Fruit fly (Drosophila melanogaster) whole organism, embryonic: ENCODE results near the gene Fbxl4.

Experiments
- C15 ChIP-seq: fragments of 200-800 bp; sonication (Bioruptor generic); IDR thresholded peaks from 3 replicates; pipeline ENCODE4 v1.3.6; 2022; ENCODE audit warnings: missing biosample characterization, missing genetic modification characterization
- CG10366 ChIP-seq: fragments of 200-800 bp; sonication (Bioruptor generic); IDR thresholded peaks from 2 replicates; pipeline ENCODE4 v1.3.6; 2022; ENCODE audit warnings: missing biosample characterization, missing genetic modification characterization
- CG11723 ChIP-seq: fragments of 200-800 bp; sonication (Bioruptor generic); optimal IDR thresholded peaks from 2 replicates; lab custom pipeline; 2017; ENCODE audit warnings: missing biosample characterization, mild to moderate bottlenecking, missing genetic modification characterization
- CG12155 ChIP-seq: fragments of 200-800 bp; sonication (Bioruptor generic); optimal IDR thresholded peaks from 3 replicates; lab custom pipeline; 2016; ENCODE audit warnings: missing biosample characterization, missing genetic modification characterization
- CG14050 ChIP-seq: fragments of 200-800 bp; sonication (Bioruptor generic); IDR thresholded peaks from 3 replicates; pipeline ENCODE4 v1.3.6; 2022; ENCODE audit warnings: missing biosample characterization, missing genetic modification characterization
- CG1603 ChIP-seq: fragments of 200-800 bp; sonication (Bioruptor generic); optimal IDR thresholded peaks from 2 replicates; lab custom pipeline; 2019; ENCODE audit warnings: missing biosample characterization, mild to moderate bottlenecking, missing genetic modification characterization, moderate library complexity
- CG16779 ChIP-seq: fragments of 200-800 bp; sonication (Bioruptor generic); IDR thresholded peaks from 2 replicates; pipeline ENCODE4 v1.3.6; 2022; ENCODE audit warnings: missing biosample characterization, missing genetic modification characterization
- CG17359 ChIP-seq: fragments of 200-800 bp; sonication (Bioruptor generic); optimal IDR thresholded peaks from 3 replicates; lab custom pipeline; 2018; ENCODE audit warnings: missing biosample characterization, mild to moderate bottlenecking, missing genetic modification characterization, moderate library complexity
- CG17361 ChIP-seq: fragments of 200-800 bp; sonication (Bioruptor generic); IDR thresholded peaks from 3 replicates; pipeline ENCODE4 v1.3.6; 2022; ENCODE audit warnings: missing biosample characterization, missing genetic modification characterization
- CG17568 ChIP-seq: fragments of 200-800 bp; sonication (Bioruptor generic); optimal IDR thresholded peaks from 2 replicates; lab custom pipeline; 2018; ENCODE audit warnings: missing biosample characterization, mild to moderate bottlenecking, missing genetic modification characterization, moderate library complexity
- CG18262 ChIP-seq: fragments of 200-800 bp; optimal IDR thresholded peaks from 3 replicates; lab custom pipeline; 2019; ENCODE audit warnings: missing biosample characterization, mild to moderate bottlenecking, missing genetic modification characterization, moderate library complexity
- CG30020 ChIP-seq: fragments of 200-800 bp; optimal IDR thresholded peaks from 2 replicates; lab custom pipeline; 2019; ENCODE audit warnings: missing biosample characterization, mild to moderate bottlenecking, missing genetic modification characterization, moderate library complexity
- CG34224 ChIP-seq: fragments of 200-800 bp; sonication (Bioruptor generic); IDR thresholded peaks from 3 replicates; pipeline ENCODE4 v1.3.6; 2022; ENCODE audit warnings: missing biosample characterization, missing genetic modification characterization; ENCODE audit not compliant: partially characterized antibody
- CG4360 ChIP-seq: fragments of 200-800 bp; sonication (Bioruptor generic); IDR thresholded peaks from 2 replicates; pipeline ENCODE4 v1.3.6; 2022; ENCODE audit warnings: missing biosample characterization, missing genetic modification characterization
- CG6765 ChIP-seq: fragments of 200-800 bp; sonication (Bioruptor generic); optimal IDR thresholded peaks from 3 replicates; lab custom pipeline; 2017; ENCODE audit warnings: missing biosample characterization, mild to moderate bottlenecking, missing genetic modification characterization
- CG7556 ChIP-seq: fragments of 200-800 bp; sonication (Bioruptor generic); optimal IDR thresholded peaks from 2 replicates; lab custom pipeline; 2017; ENCODE audit warnings: missing biosample characterization, mild to moderate bottlenecking, missing genetic modification characterization
- CG7839 ChIP-seq: fragments of 200-800 bp; sonication (Bioruptor generic); optimal IDR thresholded peaks from 3 replicates; lab custom pipeline; 2018; ENCODE audit warnings: missing biosample characterization, mild to moderate bottlenecking, missing genetic modification characterization, moderate library complexity
- D19A ChIP-seq: fragments of 200-800 bp; optimal IDR thresholded peaks from 3 replicates; lab custom pipeline; 2019; ENCODE audit warnings: missing biosample characterization, mild to moderate bottlenecking, missing genetic modification characterization, moderate library complexity
- Doc2 ChIP-seq: fragments of 200-800 bp; sonication (Bioruptor generic); IDR thresholded peaks from 2 replicates; pipeline ENCODE4 v1.3.6; 2022; ENCODE audit warnings: missing biosample characterization, missing genetic modification characterization
- Doc3 ChIP-seq: fragments of 200-800 bp; sonication (Bioruptor generic); IDR thresholded peaks from 3 replicates; pipeline ENCODE4 v1.3.6; 2022; ENCODE audit warnings: missing biosample characterization, missing genetic modification characterization; ENCODE audit not compliant: partially characterized antibody
- Eip74EF ChIP-seq, 2 experiments: fragments of 200-800 bp in 1 of 2; fragments of >200 bp in 1 of 2; sonication (Bioruptor generic) in 1 of 2; optimal IDR thresholded peaks; 2 replicates each; lab custom pipeline; 2017 to 2019; ENCODE audit warnings: missing biosample characterization in 2 of 2, missing genetic modification characterization in 2 of 2, mild to moderate bottlenecking in 1 of 2, moderate library complexity in 1 of 2
- Ets65A ChIP-seq: fragments of 200-800 bp; sonication (Bioruptor generic); peaks from one replicate; lab custom pipeline; 2016; ENCODE audit warnings: missing biosample characterization, missing genetic modification characterization
- Gug ChIP-seq: fragments of 200-800 bp; sonication (Bioruptor generic); IDR thresholded peaks from 4 replicates; pipeline ENCODE4 v1.3.6; 2022; ENCODE audit warnings: missing biosample characterization, missing genetic modification characterization
- HLH4C ChIP-seq: fragments of 200-800 bp; sonication (Bioruptor generic); IDR thresholded peaks from 3 replicates; pipeline ENCODE4 v1.3.6; 2022; ENCODE audit warnings: missing biosample characterization, missing genetic modification characterization; ENCODE audit not compliant: partially characterized antibody
- Max ChIP-seq: fragments of 200-800 bp; sonication (Bioruptor generic); optimal IDR thresholded peaks from 2 replicates; lab custom pipeline; 2016; ENCODE audit warnings: missing biosample characterization, mild to moderate bottlenecking, missing genetic modification characterization
- Mes4 ChIP-seq: fragments of 200-800 bp; sonication (Bioruptor generic); optimal IDR thresholded peaks from 2 replicates; lab custom pipeline; 2016; ENCODE audit warnings: missing biosample characterization, missing genetic modification characterization
- NC2α ChIP-seq: fragments of 200-800 bp; sonication (Bioruptor generic); optimal IDR thresholded peaks from 2 replicates; lab custom pipeline; 2016; ENCODE audit warnings: missing biosample characterization, missing genetic modification characterization
- Spps ChIP-seq: fragments of 200-800 bp; sonication (Bioruptor generic); optimal IDR thresholded peaks from 2 replicates; lab custom pipeline; 2018; ENCODE audit warnings: missing biosample characterization, mild to moderate bottlenecking, missing genetic modification characterization
- aop ChIP-seq: fragments of 200-800 bp; sonication (Bioruptor generic); IDR thresholded peaks from 2 replicates; pipeline ENCODE4 v1.3.6; 2022; ENCODE audit warnings: missing biosample characterization, missing genetic modification characterization
- disco-r ChIP-seq: fragments of 200-800 bp; sonication (Bioruptor generic); optimal IDR thresholded peaks from 2 replicates; lab custom pipeline; 2016; ENCODE audit warnings: missing biosample characterization, missing genetic modification characterization
- dmrt11E ChIP-seq: fragments of 200-800 bp; sonication (Bioruptor generic); optimal IDR thresholded peaks from 3 replicates; lab custom pipeline; 2018; ENCODE audit warnings: missing biosample characterization, mild to moderate bottlenecking, missing genetic modification characterization, moderate library complexity
- ewg ChIP-seq: fragments of 200-800 bp; sonication (Bioruptor generic); optimal IDR thresholded peaks from 3 replicates; lab custom pipeline; 2017; ENCODE audit warnings: mild to moderate bottlenecking, missing biosample characterization, missing genetic modification reagents, missing genetic modification characterization
- eyg ChIP-seq: fragments of 200-800 bp; sonication (Bioruptor generic); optimal IDR thresholded peaks from 3 replicates; lab custom pipeline; 2016; ENCODE audit warnings: missing biosample characterization, missing genetic modification characterization
- fru ChIP-seq: fragments of >200 bp; optimal IDR thresholded peaks from 2 replicates; lab custom pipeline; 2017
- ftz-f1 ChIP-seq: fragments of 200-800 bp; sonication (Bioruptor generic); optimal IDR thresholded peaks from 2 replicates; lab custom pipeline; 2016; ENCODE audit warnings: missing biosample characterization, missing genetic modification characterization
- gem ChIP-seq: fragments of 200-800 bp; sonication (Bioruptor generic); optimal IDR thresholded peaks from 2 replicates; lab custom pipeline; 2019; ENCODE audit warnings: missing biosample characterization, mild to moderate bottlenecking, missing genetic modification characterization, moderate library complexity
- grn ChIP-seq: fragments of 200-800 bp; sonication (Bioruptor generic); optimal IDR thresholded peaks from 3 replicates; lab custom pipeline; 2017; ENCODE audit warnings: missing biosample characterization, missing genetic modification characterization
- kay ChIP-seq: fragments of 200-800 bp; sonication (Bioruptor generic); optimal IDR thresholded peaks from 2 replicates; lab custom pipeline; 2016; ENCODE audit warnings: missing biosample characterization, missing genetic modification characterization
- kni ChIP-seq: fragments of 200-800 bp; sonication (Bioruptor generic); optimal IDR thresholded peaks from 3 replicates; lab custom pipeline; 2017; ENCODE audit warnings: mild to moderate bottlenecking, missing biosample characterization, missing genetic modification reagents, missing genetic modification characterization
- mirr ChIP-seq: fragments of 200-800 bp; sonication (Bioruptor generic); optimal IDR thresholded peaks from 3 replicates; lab custom pipeline; 2018; ENCODE audit warnings: missing biosample characterization, mild to moderate bottlenecking, missing genetic modification characterization
- otp ChIP-seq: fragments of 200-800 bp; sonication (Bioruptor generic); IDR thresholded peaks from 3 replicates; pipeline ENCODE4, ENCODE4 v1.3.6; 2022; ENCODE audit warnings: missing biosample characterization, missing genetic modification characterization
- p53 ChIP-seq: fragments of 200-800 bp; sonication (Bioruptor generic); optimal IDR thresholded peaks from 2 replicates; lab custom pipeline; 2016; ENCODE audit warnings: missing biosample characterization, missing genetic modification characterization
- pnt ChIP-seq: fragments of 200-800 bp; sonication (Bioruptor generic); optimal IDR thresholded peaks from 3 replicates; lab custom pipeline; 2016; ENCODE audit warnings: missing biosample characterization, missing genetic modification characterization
- repo ChIP-seq: fragments of 200-800 bp; sonication (Bioruptor generic); optimal IDR thresholded peaks from 2 replicates; lab custom pipeline; 2016; ENCODE audit warnings: missing biosample characterization, missing genetic modification characterization
- rib ChIP-seq: fragments of 200-800 bp; sonication (Bioruptor generic); IDR thresholded peaks from 2 replicates; pipeline ENCODE4 v1.3.6; 2022; ENCODE audit warnings: missing biosample characterization, missing genetic modification characterization
- schlank ChIP-seq: fragments of 200-800 bp; sonication (Bioruptor generic); optimal IDR thresholded peaks from 2 replicates; lab custom pipeline; 2018; ENCODE audit warnings: missing biosample characterization, mild to moderate bottlenecking, missing genetic modification characterization
- tio ChIP-seq: fragments of 200-800 bp; sonication (Bioruptor generic); optimal IDR thresholded peaks from 2 replicates; lab custom pipeline; 2017; ENCODE audit warnings: missing biosample characterization, missing genetic modification characterization, inconsistent platforms
- tna ChIP-seq: fragments of 200-800 bp; sonication (Bioruptor generic); IDR thresholded peaks from 2 replicates; pipeline ENCODE4 v1.3.6; 2022; ENCODE audit warnings: missing biosample characterization, missing genetic modification characterization; ENCODE audit not compliant: partially characterized antibody
- toy ChIP-seq: fragments of 200-800 bp; sonication (Bioruptor generic); IDR thresholded peaks from 2 replicates; pipeline ENCODE4 v1.3.6; 2022; ENCODE audit warnings: missing biosample characterization, missing genetic modification characterization
- twi ChIP-seq: fragments of 200-800 bp; optimal IDR thresholded peaks from 2 replicates; lab custom pipeline; 2019; ENCODE audit warnings: missing biosample characterization, mild to moderate bottlenecking, missing genetic modification characterization, moderate library complexity
- zfh1 ChIP-seq: fragments of 200-800 bp; sonication (Bioruptor generic); IDR thresholded peaks from 3 replicates; pipeline ENCODE4 v1.3.6; 2022; ENCODE audit warnings: missing biosample characterization, missing genetic modification characterization

Fbxl4 gene

dm6 chrX:14211250-14211944, 26.3 kb downstream of the Fbxl4 start (continued):
- TF ChIP-seq CG30020 (tag; lab: Kevin White, UChicago) (no peak), HLH4C (GFP tag; lab: Robert Waterston, UW) (no peak), Doc3 (GFP tag; lab: Robert Waterston, UW) (no peak), NC2α (GFP tag; lab: Kevin White, UChicago) (peak; percentile 2), kay (no peak), CG7556 (GFP tag; lab: Kevin White, UChicago) (peak; percentile 3), repo (GFP tag; lab: Kevin White, UChicago) (no peak), rib (GFP tag; lab: Robert Waterston, UW) (no peak), CG11723 (GFP tag; lab: Kevin White, UChicago) (no peak), aop (no peak), otp (GFP tag; lab: Robert Waterston, UW) (no peak), Ets65A (GFP tag; lab: Kevin White, UChicago) (no peak), schlank (tag; lab: Kevin White, UChicago) (no peak), tna (GFP tag; lab: Robert Waterston, UW) (no peak), mirr (GFP tag; lab: Kevin White, UChicago) (no peak), disco-r (no peak), C15 (GFP tag; lab: Robert Waterston, UW) (no peak), tio (GFP tag; lab: Kevin White, UChicago) (peak; percentile 6), CG17361 (GFP tag; lab: Robert Waterston, UW) (peak; percentile 57; the same call in 2 of the 3 replicates), CG17568 (GFP tag; lab: Kevin White, UChicago) (no peak), Eip74EF (GFP tag; optimal IDR thresholded peaks at IDR 0.05; lab: Kevin White, UChicago) (no peak), CG17359 (tag; lab: Kevin White, UChicago) (no peak), twi (tag; lab: Kevin White, UChicago) (no peak), Gug (no peak), Mes4 (GFP tag; lab: Kevin White, UChicago) (no peak), kni (GFP tag; lab: Kevin White, UChicago) (no peak), CG10366 (GFP tag; lab: Robert Waterston, UW) (no peak), Spps (tag; lab: Kevin White, UChicago) (no peak), pnt (GFP tag; lab: Kevin White, UChicago) (no peak), D19A (tag; lab: Kevin White, UChicago) (no peak), CG16779 (GFP tag; lab: Robert Waterston, UW) (no peak), CG18262 (tag; lab: Kevin White, UChicago) (peak; percentile 44), eyg (no peak), CG1603 (tag; lab: Kevin White, UChicago) (peak; percentile 6), CG34224 (GFP tag; lab: Robert Waterston, UW) (no peak), CG4360 (no peak), grn (GFP tag; lab: Kevin White, UChicago) (no peak), gem (tag; lab: Kevin White, UChicago) (peak; percentile 35), Doc2 (GFP tag; lab: Robert Waterston, UW) (no peak), zfh1 (no peak), CG12155 (GFP tag; lab: Kevin White, UChicago) (no peak), CG7839 (tag; lab: Kevin White, UChicago) (peak; percentile 5), Max (GFP tag; lab: Kevin White, UChicago) (no peak), CG6765 (GFP tag; lab: Kevin White, UChicago) (no peak), p53 (GFP tag; lab: Kevin White, UChicago) (no peak), fru (lab: Kevin White, UChicago) (no peak), CG14050 (GFP tag; lab: Robert Waterston, UW) (no peak), dmrt11E (tag; lab: Kevin White, UChicago) (peak; percentile 11), ewg (no peak), ftz-f1 (GFP tag; lab: Kevin White, UChicago) (no peak), toy (GFP tag; lab: Robert Waterston, UW) (no peak)
